Worm (Caenorhabditis elegans): ENCODE data around the gene clec-257.

Gene clec-257

DNA sequence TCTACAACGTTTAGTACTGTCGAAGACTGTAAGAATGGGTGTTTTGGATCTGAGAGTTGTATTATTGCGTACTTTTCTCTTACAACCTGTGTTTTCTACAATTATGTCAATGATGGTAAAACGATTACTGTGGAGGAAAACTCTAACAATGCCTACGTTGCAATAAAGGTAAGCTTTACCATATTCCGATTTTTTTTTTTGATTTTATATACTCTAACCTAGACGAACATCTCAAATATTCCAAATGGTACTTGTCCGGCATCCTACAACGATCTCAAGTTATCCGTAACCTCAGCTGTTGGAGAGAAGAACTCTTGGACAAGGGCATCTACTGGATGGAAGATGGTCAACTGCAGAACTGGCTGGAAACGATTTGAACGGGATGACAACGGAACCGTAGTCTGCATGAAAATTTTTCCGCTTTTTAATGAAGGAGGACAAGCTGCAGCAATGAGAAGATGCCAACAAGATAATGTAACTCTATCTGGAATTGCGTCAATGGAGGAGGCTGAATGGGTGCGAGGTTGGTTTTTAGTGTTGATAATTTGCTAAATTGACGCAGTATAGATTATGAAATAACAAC, 966 bp upstream of the clec-257 start:
- TF ChIP-seq unc-62 (GFP tag; optimal IDR thresholded peaks at IDR 0.05 in 1 of 2) (peak in 1 of 2 experiments; percentile 90), unc-62 (tag; optimal IDR thresholded peaks at IDR 0.05) (no peak), pha-4 (GFP tag; IDR thresholded peaks at IDR 0.05) (no peak), pha-4 (tag; optimal IDR thresholded peaks at IDR 0.05) (no peak), aha-1 (tag) (peak; percentile 91)

ce11 chrV:18776245-18776737, 3.4 kb downstream of the clec-257 start, which contains the start of gene Y17D7B.4:
Gene Y17D7B.4 (minus strand): TSS chrV:18776687.
- TF ChIP-seq unc-62 (GFP tag; optimal IDR thresholded peaks at IDR 0.05 in 1 of 2) (peak in 1 of 2 experiments; percentile 66), unc-62 (tag; optimal IDR thresholded peaks at IDR 0.05) (no peak), nhr-111 (GFP tag; optimal IDR thresholded peaks at IDR 0.05) (no peak), ztf-11 (tag; optimal IDR thresholded peaks at IDR 0.05) (no peak), mdt-29 (GFP tag; IDR thresholded peaks at IDR 0.05) (no peak), duxl-1 (tag; optimal IDR thresholded peaks at IDR 0.05; ENCODE audit: poor library complexity) (peak; percentile 57), arid-1 (GFP tag; conservative IDR thresholded peaks at IDR 0.05) (no peak), F49E8.2 (tag; optimal IDR thresholded peaks at IDR 0.05; ENCODE audit: borderline replicate concordance) (no peak), lir-3 (tag; optimal IDR thresholded peaks at IDR 0.05) (no peak), aha-1 (tag) (peak; percentile 95), nhr-42 (GFP tag; IDR thresholded peaks at IDR 0.05) (0 out of 2 replicates have a peak, but pooled peaks have one; percentile 51), nhr-25 (tag; optimal IDR thresholded peaks at IDR 0.05; ENCODE audit: borderline replicate concordance, insufficient read depth) (no peak), dve-1 (tag; optimal IDR thresholded peaks at IDR 0.05; ENCODE audit: insufficient read depth) (no peak), Y105C5A.15 (GFP tag; IDR thresholded peaks at IDR 0.05) (no peak), hmg-1.1 (GFP tag; IDR thresholded peaks at IDR 0.05) (no peak), Y48G9A.11 (GFP tag; IDR thresholded peaks at IDR 0.05) (0 out of 2 replicates have a peak, but pooled peaks have one; percentile 9), Y5F2A.4 (GFP tag; optimal IDR thresholded peaks at IDR 0.05) (no peak), nhr-77 (tag; optimal IDR thresholded peaks at IDR 0.05) (no peak), dmd-8 (GFP tag; IDR thresholded peaks at IDR 0.05) (no peak), dpl-1 (GFP tag; optimal IDR thresholded peaks at IDR 0.05) (no peak), saeg-2 (GFP tag; IDR thresholded peaks at IDR 0.05) (no peak)

DNA sequence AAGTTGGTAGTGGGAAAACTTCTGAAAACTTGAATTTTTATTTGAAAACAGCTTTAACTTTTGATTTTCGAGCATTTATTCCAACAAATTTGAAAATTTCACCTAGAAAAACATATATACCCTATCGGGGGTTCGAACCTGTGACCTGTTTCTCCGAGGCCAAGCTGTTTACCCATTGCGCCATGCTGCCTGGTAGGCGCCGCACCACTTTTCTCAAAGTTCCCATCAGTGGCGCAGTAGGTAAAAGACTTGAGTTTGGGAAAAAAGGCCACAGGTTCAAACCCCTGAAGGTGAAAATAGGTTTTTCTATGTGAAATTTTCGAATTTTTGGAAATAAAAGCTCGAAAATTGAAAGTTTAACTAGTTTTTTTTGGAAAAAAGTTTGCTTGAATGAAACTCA, 7.7 kb downstream of the clec-257 start:
- TF ChIP-seq mep-1 (tag; optimal IDR thresholded peaks at IDR 0.05) (no peak), aha-1 (tag) (no peak), nhr-76 (tag; optimal IDR thresholded peaks at IDR 0.05) (no peak), lin-38 (GFP tag; IDR thresholded peaks at IDR 0.05) (0 out of 2 replicates have a peak, but pooled peaks have one; percentile 12), unc-62 (GFP tag; optimal IDR thresholded peaks at IDR 0.05 in 1 of 2) (peak in 1 of 2 experiments; percentile 41), unc-62 (tag; optimal IDR thresholded peaks at IDR 0.05) (no peak), ceh-20 (GFP tag; IDR thresholded peaks at IDR 0.05) (no peak), Y48G9A.11 (GFP tag; IDR thresholded peaks at IDR 0.05) (no peak), nhr-77 (tag; optimal IDR thresholded peaks at IDR 0.05) (no peak), nhr-42 (GFP tag; IDR thresholded peaks at IDR 0.05) (no peak), lsy-2 (tag; optimal IDR thresholded peaks at IDR 0.05) (no peak), F44E2.7 (GFP tag; IDR thresholded peaks at IDR 0.05) (no peak), egl-27 (tag; optimal IDR thresholded peaks at IDR 0.05) (no peak), tra-1 (GFP tag; IDR thresholded peaks at IDR 0.05) (0 out of 2 replicates have a peak, but pooled peaks have one; percentile 15), daf-12 (tag; optimal IDR thresholded peaks at IDR 0.05) (no peak), nhr-48 (tag; optimal IDR thresholded peaks at IDR 0.05) (no peak), daf-16 (GFP tag; optimal IDR thresholded peaks at IDR 0.05) (no peak), daf-16 (tag; optimal IDR thresholded peaks at IDR 0.05) (no peak), R02D3.7 (tag; optimal IDR thresholded peaks at IDR 0.05) (no peak), nhr-41 (GFP tag; IDR thresholded peaks at IDR 0.05) (no peak), ceh-32 (tag; optimal IDR thresholded peaks at IDR 0.05; ENCODE audit: poor library complexity) (no peak), egl-43 (GFP tag; IDR thresholded peaks at IDR 0.05) (0 out of 2 replicates have a peak, but pooled peaks have one; percentile 17), hlh-11 (tag; optimal IDR thresholded peaks at IDR 0.05) (no peak), ztf-11 (tag; optimal IDR thresholded peaks at IDR 0.05) (no peak), ces-1 (GFP tag; optimal IDR thresholded peaks at IDR 0.05) (no peak), nhr-10 (tag; optimal IDR thresholded peaks at IDR 0.05) (no peak), nhr-102 (tag; optimal IDR thresholded peaks at IDR 0.05) (no peak), Y5F2A.4 (GFP tag; optimal IDR thresholded peaks at IDR 0.05) (no peak), D1046.2 (GFP tag; IDR thresholded peaks at IDR 0.05) (no peak), lin-15B (tag; optimal IDR thresholded peaks at IDR 0.05) (no peak), lim-7 (GFP tag; IDR thresholded peaks at IDR 0.05) (no peak)

Data from whole organism, L4 larva.